Worm (Caenorhabditis elegans) whole organism, mixed stage, embryonic: ENCODE measurements around the gene swsn-4.

Experiments used
- blmp-1 ChIP-seq: fragments of 150-350 bp; optimal IDR thresholded peaks from 2 replicates; lab custom pipeline; 2014; ENCODE audit warnings: missing biosample characterization, missing genetic modification characterization
- pha-4 ChIP-seq: fragments of 150-350 bp; optimal IDR thresholded peaks from 2 replicates; lab custom pipeline; 2018; ENCODE audit warnings: missing biosample characterization, missing genetic modification reagents, missing genetic modification characterization
- unc-39 ChIP-seq: fragments of 150-350 bp; optimal IDR thresholded peaks from 2 replicates; lab custom pipeline; 2014; ENCODE audit warnings: missing biosample characterization, missing genetic modification characterization

DNA sequence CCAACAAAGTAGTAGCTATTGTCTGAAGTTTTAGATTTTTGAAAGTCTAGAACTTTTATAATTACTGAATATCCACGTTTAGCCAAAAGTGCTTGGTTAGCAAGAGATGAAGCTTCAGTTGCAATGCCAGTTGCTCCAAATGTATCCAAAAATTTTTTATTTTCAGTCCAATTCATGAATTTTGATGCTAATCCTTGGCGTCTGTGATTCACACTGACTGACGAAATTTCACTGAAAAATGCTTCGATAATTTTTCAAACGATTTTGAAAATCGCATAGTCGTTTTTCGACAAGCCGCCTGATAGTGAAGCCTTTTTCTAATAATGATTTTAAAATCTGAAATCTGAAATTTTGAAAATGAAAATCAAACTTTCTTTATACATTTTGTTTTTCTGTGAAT, 31.8 kb upstream of the swsn-4 start:
- TF ChIP-seq pha-4 (tag; lab: Kevin White, UChicago): no peak
- TF ChIP-seq unc-39 (tag; lab: Kevin White, UChicago): no peak
- no peak for TF ChIP-seq blmp-1 (tag; lab: Kevin White, UChicago)
